Worm (Caenorhabditis elegans) whole organism, late embryonic: Measurements from ENCODE around the gene mnk-1.

ENCODE experiments used
- ama-1 ChIP-seq: fragments of 150-350 bp; optimal IDR thresholded peaks from 2 replicates; lab custom pipeline; 2014
- nfya-1 ChIP-seq: sonication (generic microtip); optimal IDR thresholded peaks from 2 replicates; lab custom pipeline; 2017; ENCODE audit warnings: missing genetic modification characterization, mild to moderate bottlenecking, missing compliant biosample characterization, antibody characterized with exemption, moderate library complexity
- pqm-1 ChIP-seq: sonication (generic microtip); optimal IDR thresholded peaks from 2 replicates; lab custom pipeline; 2016; ENCODE audit warnings: missing genetic modification characterization, missing compliant biosample characterization
- tbx-2 ChIP-seq: sonication (generic microtip); optimal IDR thresholded peaks from 2 replicates; lab custom pipeline; 2016; ENCODE audit warnings: missing genetic modification characterization, missing compliant biosample characterization

- TF ChIP-seq ama-1 (lab: Kevin White, UChicago) (no peak), pqm-1 (tag; lab: Kevin White, UChicago) (no peak), nfya-1 (no peak), tbx-2 (tag; lab: Kevin White, UChicago) (no peak)
These were observed 20.9 kb downstream of the mnk-1 start for ce11 chrII:10533985-10534384.
